Worm (Caenorhabditis elegans): Measurements from ENCODE around the gene C14B1.8.

Gene C14B1.8

ce11 chrIII:3719564-3719963, at the start of gene C14B1.8:
TSS of gene C14B1.8 (minus strand) at chrIII:3719680.
- no peak for TF ChIP-seq ceh-31 (tag; optimal IDR thresholded peaks at IDR 0.05)
- peak; percentile 95 for TF ChIP-seq unc-42 (tag; optimal IDR thresholded peaks at IDR 0.05)

DNA sequence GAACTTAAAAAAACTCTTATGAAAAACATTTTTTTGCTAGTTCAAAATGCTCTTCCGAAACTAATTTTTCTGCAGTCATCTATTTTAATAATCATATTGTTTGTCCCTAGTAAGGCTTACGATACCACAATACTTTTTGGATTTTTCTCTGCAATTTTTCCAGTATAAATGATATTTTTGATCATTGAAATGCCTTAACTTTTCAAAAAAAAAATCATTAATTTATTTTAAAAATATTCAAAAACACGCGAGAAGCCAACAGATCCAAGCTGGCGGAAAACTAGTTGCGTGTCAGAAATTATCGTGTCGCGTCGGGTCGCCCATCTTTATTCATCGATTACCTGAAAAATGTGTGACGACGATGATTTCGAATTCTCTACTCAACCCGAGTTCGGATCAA, 48.7 kb upstream of the C14B1.8 start, which contains the start of gene gmeb-3:
gmeb-3 (plus strand) TSS at position 301 of the 400 bp plus-strand sequence.
- TF ChIP-seq ahr-1 (tag; optimal IDR thresholded peaks at IDR 0.05) (no peak), hlh-8 (tag; optimal IDR thresholded peaks at IDR 0.05) (no peak), ceh-31 (tag; optimal IDR thresholded peaks at IDR 0.05) (no peak), nfya-1 (tag; optimal IDR thresholded peaks at IDR 0.05) (no peak), pat-9 (tag; optimal IDR thresholded peaks at IDR 0.05) (no peak), zip-5 (tag; optimal IDR thresholded peaks at IDR 0.05) (no peak), rnt-1 (tag; optimal IDR thresholded peaks at IDR 0.05) (no peak), dve-1 (tag; optimal IDR thresholded peaks at IDR 0.05) (no peak), ceh-9 (tag; optimal IDR thresholded peaks at IDR 0.05) (no peak), pha-4 (tag; optimal IDR thresholded peaks at IDR 0.05) (no peak)

ce11 chrIII:3765460-3765859, 46.0 kb upstream of the C14B1.8 start, which contains the start of gene C44F1.1:
TSS of gene C44F1.1 (minus strand) at chrIII:3765560.
- TF ChIP-seq lin-11 (tag; optimal IDR thresholded peaks at IDR 0.05) = no peak
- TF ChIP-seq ceh-31 (tag; optimal IDR thresholded peaks at IDR 0.05) = no peak
- TF ChIP-seq eyg-1 (tag; optimal IDR thresholded peaks at IDR 0.05) = no peak
- no peak for TF ChIP-seq pqm-1 (tag; optimal IDR thresholded peaks at IDR 0.05)
- TF ChIP-seq fkh-6 (tag; optimal IDR thresholded peaks at IDR 0.05) = no peak
- TF ChIP-seq ceh-45 (GFP tag; IDR thresholded peaks at IDR 0.05) = no peak
- TF ChIP-seq nhr-11 (tag; optimal IDR thresholded peaks at IDR 0.05) = no peak
- no peak for TF ChIP-seq che-1 (tag; optimal IDR thresholded peaks at IDR 0.05)
- TF ChIP-seq fkh-10 (GFP tag; optimal IDR thresholded peaks at IDR 0.05) = no peak
- no peak for TF ChIP-seq pax-1 (tag; optimal IDR thresholded peaks at IDR 0.05)
- no peak for TF ChIP-seq pat-9 (tag; optimal IDR thresholded peaks at IDR 0.05)
- no peak for TF ChIP-seq ceh-19 (GFP tag; optimal IDR thresholded peaks at IDR 0.05)
- TF ChIP-seq ceh-18 (tag; optimal IDR thresholded peaks at IDR 0.05) = no peak
- TF ChIP-seq hlh-30 (tag; optimal IDR thresholded peaks at IDR 0.05; ENCODE audit: insufficient read depth) = no peak
- no peak for TF ChIP-seq K09A11.1 (tag; optimal IDR thresholded peaks at IDR 0.05; ENCODE audit: insufficient read depth)
- no peak for TF ChIP-seq ets-4 (tag; optimal IDR thresholded peaks at IDR 0.05)

- no peak for TF ChIP-seq ets-4 (tag; optimal IDR thresholded peaks at IDR 0.05)
- TF ChIP-seq fkh-10 (GFP tag; optimal IDR thresholded peaks at IDR 0.05) = no peak
- no peak for TF ChIP-seq ref-2 (tag; optimal IDR thresholded peaks at IDR 0.05)
- no peak for TF ChIP-seq mec-3 (tag; optimal IDR thresholded peaks at IDR 0.05; ENCODE audit: borderline replicate concordance)
- no peak for TF ChIP-seq zip-5 (tag; optimal IDR thresholded peaks at IDR 0.05)
- no peak for TF ChIP-seq ceh-2 (tag; optimal IDR thresholded peaks at IDR 0.05)
- no peak for TF ChIP-seq fkh-6 (tag; optimal IDR thresholded peaks at IDR 0.05)
- TF ChIP-seq ceh-19 (GFP tag; optimal IDR thresholded peaks at IDR 0.05) = no peak
- no peak for TF ChIP-seq nfya-1 (tag; optimal IDR thresholded peaks at IDR 0.05)
- TF ChIP-seq gmeb-2 (tag; optimal IDR thresholded peaks at IDR 0.05) = no peak
- no peak for TF ChIP-seq tbx-7 (tag; optimal IDR thresholded peaks at IDR 0.05)
- TF ChIP-seq sox-4 (tag; optimal IDR thresholded peaks at IDR 0.05) = no peak
- no peak for TF ChIP-seq unc-86 (tag; optimal IDR thresholded peaks at IDR 0.05)
- TF ChIP-seq lim-6 (tag; optimal IDR thresholded peaks at IDR 0.05) = no peak
Measured at ce11 chrIII:3764584-3764983, 45.1 kb upstream of the C14B1.8 start.

DNA sequence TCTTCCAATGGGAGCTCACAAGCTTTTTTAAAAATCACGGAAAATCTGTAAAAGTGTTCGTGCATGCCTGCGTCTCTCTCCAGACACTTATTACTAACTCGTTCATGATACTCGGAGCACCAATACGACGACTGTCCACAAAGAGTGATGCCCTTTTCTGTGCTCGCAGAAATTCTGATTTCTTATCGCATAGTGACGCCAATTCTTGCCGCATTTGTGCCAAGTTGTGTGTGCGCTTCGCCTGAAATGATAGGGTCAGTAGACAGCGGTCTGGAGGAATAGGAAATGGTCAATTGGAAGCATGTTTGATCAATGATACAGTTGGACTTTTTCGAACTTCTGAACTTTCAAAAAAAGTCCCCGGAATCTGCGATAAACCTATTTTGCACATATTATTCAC, 44.6 kb upstream of the C14B1.8 start:
- no peak for TF ChIP-seq dmd-4 (tag; optimal IDR thresholded peaks at IDR 0.05; ENCODE audit: borderline replicate concordance)
- peak; percentile 26 for TF ChIP-seq elt-2 (tag; optimal IDR thresholded peaks at IDR 0.05)
